Worm (Caenorhabditis elegans) whole organism, L1 larva: ENCODE measurements around the gene Y45G5AM.5.

Experiments
- alr-1 ChIP-seq: fragments of 200-800 bp; sonication (Bioruptor generic); optimal IDR thresholded peaks from 2 replicates; lab custom pipeline; 2018; ENCODE audit warnings: borderline replicate concordance, mild to moderate bottlenecking, missing genetic modification characterization, missing compliant biosample characterization
- ceh-8 ChIP-seq: fragments of 200-800 bp; sonication (Bioruptor generic); optimal IDR thresholded peaks from 2 replicates; lab custom pipeline; 2018; ENCODE audit warnings: mild to moderate bottlenecking, missing genetic modification characterization, moderate library complexity, missing compliant biosample characterization
- elt-3 ChIP-seq, 6 experiments: fragments of 150-350 bp in 1 of 6; sonication (generic microtip); optimal IDR thresholded peaks; 2 replicates each; lab custom pipeline; 2017 to 2018; ENCODE audit warnings: missing biosample characterization in 6 of 6, missing genetic modification characterization in 6 of 6, inconsistent platforms in 1 of 6
- fos-1 ChIP-seq: fragments of 150-350 bp; optimal IDR thresholded peaks from 2 replicates; lab custom pipeline; 2014; ENCODE audit warnings: missing biosample characterization, missing genetic modification characterization
- lin-13 ChIP-seq: fragments of 150-350 bp; optimal IDR thresholded peaks from 2 replicates; lab custom pipeline; 2014; ENCODE audit warnings: missing biosample characterization, missing genetic modification reagents, missing genetic modification characterization
- lin-39 ChIP-seq: fragments of 150-350 bp; optimal IDR thresholded peaks from 2 replicates; lab custom pipeline; 2014; ENCODE audit warnings: missing biosample characterization, missing genetic modification reagents, missing genetic modification characterization
- pqm-1 ChIP-seq: sonication (generic microtip); optimal IDR thresholded peaks from 3 replicates; lab custom pipeline; 2017; ENCODE audit warnings: missing biosample characterization, missing genetic modification characterization
- snpc-4 ChIP-seq: fragments of 150-350 bp; optimal IDR thresholded peaks from 2 replicates; lab custom pipeline; 2014; ENCODE audit warnings: missing biosample characterization, missing genetic modification characterization
- vab-15 ChIP-seq: sonication (generic microtip); optimal IDR thresholded peaks from 2 replicates; lab custom pipeline; 2017; ENCODE audit warnings: missing genotype, mild to moderate bottlenecking, missing genetic modification characterization, missing compliant biosample characterization

DNA sequence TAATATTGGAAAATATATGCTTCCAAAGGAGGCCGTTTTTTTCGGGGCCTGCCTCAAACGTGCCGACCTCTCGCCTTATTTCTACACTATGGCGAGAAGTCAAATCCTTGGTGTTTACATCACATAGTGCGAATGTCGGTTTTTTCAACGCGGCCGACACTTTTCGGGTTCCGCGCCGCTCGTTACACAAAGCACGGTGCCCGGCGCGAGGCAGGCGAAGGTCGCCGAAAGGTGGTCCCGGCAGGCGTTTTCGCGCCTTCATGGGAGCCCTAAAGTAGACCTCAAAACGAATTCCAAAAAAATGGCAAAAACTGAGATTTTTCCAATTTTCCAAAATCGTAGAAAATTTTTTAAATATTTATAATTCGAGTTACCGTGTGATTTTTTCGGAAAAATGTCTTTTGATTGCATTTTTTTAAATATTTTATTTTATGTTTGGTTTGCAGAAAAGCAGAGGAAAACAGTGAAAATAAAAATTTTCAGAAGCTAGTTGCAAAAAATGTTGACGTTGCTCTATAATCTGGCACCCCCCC lies 34.6 kb upstream of the Y45G5AM.5 start, which contains the start of gene T05B4.12:
- TF ChIP-seq pqm-1 (tag; lab: Kevin White, UChicago), result no peak
- TF ChIP-seq vab-15 (tag; lab: Kevin White, UChicago), result no peak
- TF ChIP-seq elt-3 (tag; optimal IDR thresholded peaks at IDR 0.05; lab: Kevin White, UChicago), result no peak
- no peak for TF ChIP-seq fos-1 (tag; lab: Kevin White, UChicago)
- TF ChIP-seq lin-13, result no peak
- no peak for TF ChIP-seq ceh-8 (GFP tag; lab: Kevin White, UChicago)
- no peak for TF ChIP-seq snpc-4 (tag; lab: Kevin White, UChicago)
- no peak for TF ChIP-seq lin-39
- no peak for TF ChIP-seq alr-1 (tag; lab: Kevin White, UChicago)
